Fruit fly (Drosophila melanogaster) whole organism, embryonic: Measurements from ENCODE around the gene CG7781.

Experiments
- Ada2b ChIP-seq: fragments of 200-800 bp; sonication (Bioruptor generic); IDR thresholded peaks from 2 replicates; pipeline ENCODE4 v1.3.6; 2022; ENCODE audit warnings: missing biosample characterization, missing genetic modification characterization
- Bgb ChIP-seq: fragments of 200-800 bp; sonication (Bioruptor generic); IDR thresholded peaks from 2 replicates; pipeline ENCODE4 v1.3.6; 2022; ENCODE audit warnings: missing biosample characterization, missing genetic modification characterization; ENCODE audit not compliant: partially characterized antibody
- Bteb2 ChIP-seq: fragments of 200-800 bp; sonication (Bioruptor generic); optimal IDR thresholded peaks from 2 replicates; lab custom pipeline; 2016; ENCODE audit warnings: missing biosample characterization, missing genetic modification characterization
- CG10565 ChIP-seq: fragments of 200-800 bp; sonication (Bioruptor generic); optimal IDR thresholded peaks from 3 replicates; lab custom pipeline; 2016; ENCODE audit warnings: missing biosample characterization, mild to moderate bottlenecking, missing genetic modification characterization
- CG13123 ChIP-seq: fragments of 200-800 bp; sonication (Bioruptor generic); optimal IDR thresholded peaks from 2 replicates; lab custom pipeline; 2016; ENCODE audit warnings: missing biosample characterization, missing genetic modification characterization
- CG13287 ChIP-seq: fragments of 200-800 bp; sonication (Bioruptor generic); IDR thresholded peaks from 2 replicates; pipeline ENCODE4 v1.3.6; 2022; ENCODE audit warnings: missing biosample characterization, missing genetic modification characterization; ENCODE audit not compliant: partially characterized antibody
- CG13775 ChIP-seq: fragments of 200-800 bp; sonication (Bioruptor generic); optimal IDR thresholded peaks from 3 replicates; lab custom pipeline; 2017; ENCODE audit warnings: missing biosample characterization, mild to moderate bottlenecking, missing genetic modification characterization
- CG15514 ChIP-seq: fragments of 200-800 bp; sonication (Bioruptor generic); optimal IDR thresholded peaks from 3 replicates; lab custom pipeline; 2017; ENCODE audit warnings: missing biosample characterization, missing genetic modification characterization, mild to moderate bottlenecking, moderate library complexity, missing genetic modification reagents
- CG18599 ChIP-seq: fragments of 200-800 bp; sonication (Bioruptor generic); optimal IDR thresholded peaks from 3 replicates; lab custom pipeline; 2017; ENCODE audit warnings: missing biosample characterization, missing genetic modification characterization, mild to moderate bottlenecking, moderate library complexity, missing genetic modification reagents
- CG2678 ChIP-seq: fragments of 200-800 bp; sonication (Bioruptor generic); optimal IDR thresholded peaks from 3 replicates; lab custom pipeline; 2019; ENCODE audit warnings: missing biosample characterization, mild to moderate bottlenecking, missing genetic modification characterization, moderate library complexity
- CG30020 ChIP-seq: fragments of 200-800 bp; optimal IDR thresholded peaks from 2 replicates; lab custom pipeline; 2019; ENCODE audit warnings: missing biosample characterization, mild to moderate bottlenecking, missing genetic modification characterization, moderate library complexity
- CG31224 ChIP-seq: fragments of 200-800 bp; sonication (Bioruptor generic); IDR thresholded peaks from 2 replicates; pipeline ENCODE4 v1.3.6; 2022; ENCODE audit warnings: missing biosample characterization, missing genetic modification characterization
- CG31441 ChIP-seq: fragments of 200-800 bp; sonication (Bioruptor generic); IDR thresholded peaks from 2 replicates; pipeline ENCODE4 v1.3.6; 2022; ENCODE audit warnings: missing biosample characterization, missing genetic modification characterization
- CG3838 ChIP-seq: fragments of 200-800 bp; sonication (Bioruptor generic); optimal IDR thresholded peaks from 3 replicates; lab custom pipeline; 2016; ENCODE audit warnings: missing biosample characterization, missing genetic modification characterization
- CG4707 ChIP-seq: fragments of 200-800 bp; sonication (Bioruptor generic); optimal IDR thresholded peaks from 2 replicates; lab custom pipeline; 2018; ENCODE audit warnings: missing biosample characterization, mild to moderate bottlenecking, missing genetic modification characterization, moderate library complexity
- CG4820 ChIP-seq: fragments of 200-800 bp; sonication (Bioruptor generic); optimal IDR thresholded peaks from 3 replicates; lab custom pipeline; 2016; ENCODE audit warnings: missing biosample characterization, missing genetic modification characterization
- CG7745 ChIP-seq: fragments of 200-800 bp; sonication (Bioruptor generic); optimal IDR thresholded peaks from 2 replicates; lab custom pipeline; 2018; ENCODE audit warnings: missing biosample characterization, mild to moderate bottlenecking, missing genetic modification characterization, moderate library complexity
- Dek ChIP-seq: fragments of 200-800 bp; sonication (Bioruptor generic); optimal IDR thresholded peaks from 3 replicates; lab custom pipeline; 2019; ENCODE audit warnings: missing biosample characterization, mild to moderate bottlenecking, missing genetic modification characterization, moderate library complexity
- Gug ChIP-seq: fragments of 200-800 bp; sonication (Bioruptor generic); IDR thresholded peaks from 4 replicates; pipeline ENCODE4 v1.3.6; 2022; ENCODE audit warnings: missing biosample characterization, missing genetic modification characterization
- H2.0 ChIP-seq: fragments of 200-800 bp; sonication (Bioruptor generic); IDR thresholded peaks from 2 replicates; pipeline ENCODE4 v1.3.6; 2022; ENCODE audit warnings: missing biosample characterization, missing genetic modification characterization
- HmgD ChIP-seq: fragments of 200-800 bp; sonication (Bioruptor generic); optimal IDR thresholded peaks from 3 replicates; lab custom pipeline; 2016; ENCODE audit warnings: missing biosample characterization, missing genetic modification characterization
- MTF-1 ChIP-seq: fragments of 200-800 bp; sonication (Bioruptor generic); optimal IDR thresholded peaks from 2 replicates; lab custom pipeline; 2018; ENCODE audit warnings: missing biosample characterization, mild to moderate bottlenecking, missing genetic modification characterization, borderline replicate concordance
- Med ChIP-seq: fragments of 200-800 bp; sonication (Bioruptor generic); peaks from one replicate; lab custom pipeline; 2016; ENCODE audit warnings: missing biosample characterization, missing genetic modification characterization, mild to moderate bottlenecking, inconsistent platforms, moderate library complexity
- Mes4 ChIP-seq: fragments of 200-800 bp; sonication (Bioruptor generic); optimal IDR thresholded peaks from 2 replicates; lab custom pipeline; 2016; ENCODE audit warnings: missing biosample characterization, missing genetic modification characterization
- Myb ChIP-seq: fragments of 200-800 bp; sonication (Bioruptor generic); optimal IDR thresholded peaks from 2 replicates; lab custom pipeline; 2016; ENCODE audit warnings: missing biosample characterization, missing genetic modification characterization
- Nf-YC ChIP-seq: fragments of 200-800 bp; optimal IDR thresholded peaks from 3 replicates; lab custom pipeline; 2019; ENCODE audit warnings: missing biosample characterization, mild to moderate bottlenecking, missing genetic modification characterization, moderate library complexity
- Opbp ChIP-seq: fragments of 200-800 bp; sonication (Bioruptor generic); IDR thresholded peaks from 3 replicates; pipeline ENCODE4 v1.3.6; 2022; ENCODE audit warnings: missing biosample characterization, missing genetic modification characterization; ENCODE audit not compliant: partially characterized antibody
- Optix ChIP-seq: fragments of 200-800 bp; sonication (Bioruptor generic); IDR thresholded peaks from 3 replicates; pipeline ENCODE4 v1.3.6; 2022; ENCODE audit warnings: missing biosample characterization, missing genetic modification characterization
- Ptx1 ChIP-seq: fragments of 200-800 bp; sonication (Bioruptor generic); IDR thresholded peaks from 2 replicates; pipeline ENCODE4 v1.3.6; 2022; ENCODE audit warnings: missing biosample characterization, missing genetic modification characterization
- Sin3A ChIP-seq: fragments of >200 bp; optimal IDR thresholded peaks from 2 replicates; lab custom pipeline; 2018
- Spps ChIP-seq: fragments of 200-800 bp; sonication (Bioruptor generic); optimal IDR thresholded peaks from 2 replicates; lab custom pipeline; 2018; ENCODE audit warnings: missing biosample characterization, mild to moderate bottlenecking, missing genetic modification characterization
- al ChIP-seq: fragments of 200-800 bp; sonication (Bioruptor generic); IDR thresholded peaks from 2 replicates; pipeline ENCODE4 v1.3.6; 2022; ENCODE audit warnings: missing biosample characterization, missing genetic modification characterization
- bbx ChIP-seq: fragments of 200-800 bp; sonication (Bioruptor generic); IDR thresholded peaks from 2 replicates; pipeline ENCODE4 v1.3.6; 2022; ENCODE audit warnings: missing biosample characterization, missing genetic modification characterization; ENCODE audit not compliant: partially characterized antibody
- chm ChIP-seq: fragments of 200-800 bp; sonication (Bioruptor generic); IDR thresholded peaks from 2 replicates; pipeline ENCODE4 v1.3.6; 2022; ENCODE audit warnings: missing biosample characterization, missing genetic modification characterization
- disco-r ChIP-seq: fragments of 200-800 bp; sonication (Bioruptor generic); optimal IDR thresholded peaks from 2 replicates; lab custom pipeline; 2016; ENCODE audit warnings: missing biosample characterization, missing genetic modification characterization
- emc ChIP-seq: fragments of 200-800 bp; sonication (Bioruptor generic); optimal IDR thresholded peaks from 2 replicates; lab custom pipeline; 2016; ENCODE audit warnings: missing biosample characterization, missing genetic modification characterization
- lab ChIP-seq: fragments of 200-800 bp; sonication (Bioruptor generic); optimal IDR thresholded peaks from 3 replicates; lab custom pipeline; 2017; ENCODE audit warnings: missing biosample characterization, missing genetic modification characterization, mild to moderate bottlenecking, moderate library complexity, missing genetic modification reagents
- lmd ChIP-seq: fragments of 200-800 bp; sonication (Bioruptor generic); IDR thresholded peaks from 2 replicates; pipeline ENCODE4 v1.3.6; 2022; ENCODE audit warnings: missing biosample characterization, missing genetic modification characterization
- pho ChIP-seq: fragments of 200-800 bp; sonication (Bioruptor generic); optimal IDR thresholded peaks from 2 replicates; lab custom pipeline; 2016; ENCODE audit warnings: missing biosample characterization, missing genetic modification characterization
- prd ChIP-seq, 3 experiments: fragments of >200 bp in 2 of 3; fragments of 200-800 bp in 1 of 3; sonication (Bioruptor generic) in 1 of 3; optimal IDR thresholded peaks in 2 of 3; IDR thresholded peaks in 1 of 3; 2 replicates in 2 of 3; 3 replicates in 1 of 3; pipeline versions ENCODE4 v1.3.6 to Lab custom; 2017 to 2022; ENCODE audit warnings: missing biosample characterization in 1 of 3, missing genetic modification characterization in 1 of 3
- pzg ChIP-seq: fragments of 200-800 bp; sonication (Bioruptor generic); optimal IDR thresholded peaks from 3 replicates; lab custom pipeline; 2018; ENCODE audit warnings: missing biosample characterization, mild to moderate bottlenecking, missing genetic modification characterization, moderate library complexity
- salm ChIP-seq: fragments of 200-800 bp; sonication (Bioruptor generic); optimal IDR thresholded peaks from 2 replicates; lab custom pipeline; 2018; ENCODE audit warnings: missing biosample characterization, mild to moderate bottlenecking, missing genetic modification characterization
- so ChIP-seq: fragments of 200-800 bp; sonication (Bioruptor generic); IDR thresholded peaks from 3 replicates; pipeline ENCODE4 v1.3.6; 2022; ENCODE audit warnings: missing biosample characterization, missing genetic modification characterization
- trh ChIP-seq: fragments of 200-800 bp; sonication (Bioruptor generic); optimal IDR thresholded peaks from 2 replicates; lab custom pipeline; 2016; ENCODE audit warnings: missing biosample characterization, missing genetic modification characterization
- tup ChIP-seq: fragments of 200-800 bp; sonication (Bioruptor generic); optimal IDR thresholded peaks from 2 replicates; lab custom pipeline; 2016; ENCODE audit warnings: missing biosample characterization, mild to moderate bottlenecking, missing genetic modification characterization, moderate library complexity

The CG7781 gene

DNA sequence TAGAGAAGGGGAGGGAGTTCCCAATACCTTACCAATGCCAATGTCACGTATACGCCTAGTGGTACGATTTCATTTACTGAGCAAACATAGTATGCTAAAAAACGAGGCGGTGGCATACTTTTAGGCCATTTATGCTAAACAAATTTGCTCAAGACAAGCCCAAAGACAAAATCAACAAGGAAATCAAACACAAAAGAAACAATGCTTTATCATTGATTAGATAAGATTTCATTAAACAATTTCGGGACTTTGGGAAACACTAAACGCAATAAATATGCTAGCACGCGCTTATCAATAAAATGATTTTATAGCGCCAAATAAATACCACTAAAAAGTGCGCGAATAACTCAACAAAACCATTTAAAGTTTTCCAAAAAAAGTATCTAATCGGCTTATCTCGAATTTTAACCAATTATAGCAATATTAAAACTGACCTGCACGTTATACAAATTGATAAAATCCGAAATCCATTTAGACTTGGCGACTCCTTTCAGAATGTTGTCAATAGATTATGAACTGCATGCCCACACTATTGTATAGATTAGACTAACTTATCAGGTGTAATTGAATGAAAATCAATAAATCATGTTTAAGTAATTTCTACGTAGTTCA is 25.5 kb upstream of the CG7781 start (continued):
- TF ChIP-seq CG4820 (GFP tag; lab: Kevin White, UChicago): no peak
- TF ChIP-seq Bteb2 (GFP tag; lab: Kevin White, UChicago): peak; percentile 30
- peak; percentile 39 for TF ChIP-seq salm (tag; lab: Kevin White, UChicago)
- no peak for TF ChIP-seq Mes4 (GFP tag; lab: Kevin White, UChicago)
- TF ChIP-seq Gug (GFP tag; lab: Robert Waterston, UW): no peak
- peak; percentile 62 for TF ChIP-seq CG18599
- peak; percentile 62 for TF ChIP-seq CG15514 (GFP tag; lab: Kevin White, UChicago)
- TF ChIP-seq CG2678 (tag; lab: Kevin White, UChicago): peak; percentile 68
- no peak for TF ChIP-seq Optix (GFP tag; lab: Robert Waterston, UW)
- 0 out of 3 replicates have a peak, but pooled peaks have one; percentile 36 for TF ChIP-seq so
- peak; percentile 12; the same call in 1 of the 2 replicates for TF ChIP-seq Ada2b (GFP tag; lab: Robert Waterston, UW)
- no peak for TF ChIP-seq trh
- TF ChIP-seq MTF-1 (GFP tag; lab: Kevin White, UChicago): peak; percentile 41
- peak; percentile 35 for TF ChIP-seq CG4707
- no peak for TF ChIP-seq Nf-YC (tag; lab: Kevin White, UChicago)
- TF ChIP-seq CG10565 (GFP tag; lab: Kevin White, UChicago): no peak
- 0 out of 2 replicates have a peak, but pooled peaks have one; percentile 8 for TF ChIP-seq H2.0 (GFP tag; lab: Robert Waterston, UW)
- no peak for TF ChIP-seq emc (GFP tag; lab: Kevin White, UChicago)
- no peak for TF ChIP-seq HmgD (GFP tag; lab: Kevin White, UChicago)
- TF ChIP-seq Opbp (GFP tag; lab: Robert Waterston, UW): no peak
- TF ChIP-seq CG7745: no peak
- TF ChIP-seq CG13775 (GFP tag; lab: Kevin White, UChicago): no peak
- no peak for TF ChIP-seq pzg (GFP tag; lab: Kevin White, UChicago)
- peak; percentile 78 for TF ChIP-seq lab (GFP tag; lab: Kevin White, UChicago)
- TF ChIP-seq lmd: no peak
- TF ChIP-seq disco-r: no peak
- TF ChIP-seq CG31224 (GFP tag; lab: Robert Waterston, UW): no peak
- no peak for TF ChIP-seq Bgb (GFP tag; lab: Robert Waterston, UW)
- TF ChIP-seq Dek (tag; lab: Kevin White, UChicago): peak; percentile 41
- TF ChIP-seq CG31441 (GFP tag; lab: Robert Waterston, UW): no peak
- TF ChIP-seq CG13123 (GFP tag; lab: Kevin White, UChicago): no peak
- TF ChIP-seq Sin3A (lab: Kevin White, UChicago): no peak
- TF ChIP-seq Ptx1: no peak
- no peak for TF ChIP-seq al (GFP tag; lab: Robert Waterston, UW)
- no peak for TF ChIP-seq bbx (GFP tag; lab: Robert Waterston, UW)
- no peak for TF ChIP-seq CG30020 (tag; lab: Kevin White, UChicago)
- TF ChIP-seq CG13287: no peak
- no peak for TF ChIP-seq CG3838 (GFP tag; lab: Kevin White, UChicago)
- TF ChIP-seq Myb: no peak
- TF ChIP-seq Med (GFP tag; lab: Kevin White, UChicago): peak; percentile 86
- no peak for TF ChIP-seq Spps (tag; lab: Kevin White, UChicago)
- TF ChIP-seq chm (GFP tag; lab: Robert Waterston, UW): no peak
- no peak for TF ChIP-seq tup (GFP tag; lab: Kevin White, UChicago)
- no peak for TF ChIP-seq prd (optimal IDR thresholded peaks at IDR 0.05; lab: Kevin White, UChicago)
- no peak for TF ChIP-seq prd (GFP tag; IDR thresholded peaks at IDR 0.05; lab: Robert Waterston, UW)
- no peak for TF ChIP-seq pho (GFP tag; lab: Kevin White, UChicago)
- TF ChIP-seq, all 482 proteins: peak for 113
